Worm (Caenorhabditis elegans): Measurements from ENCODE around the gene T04C12.33.

The T04C12.33 gene

DNA sequence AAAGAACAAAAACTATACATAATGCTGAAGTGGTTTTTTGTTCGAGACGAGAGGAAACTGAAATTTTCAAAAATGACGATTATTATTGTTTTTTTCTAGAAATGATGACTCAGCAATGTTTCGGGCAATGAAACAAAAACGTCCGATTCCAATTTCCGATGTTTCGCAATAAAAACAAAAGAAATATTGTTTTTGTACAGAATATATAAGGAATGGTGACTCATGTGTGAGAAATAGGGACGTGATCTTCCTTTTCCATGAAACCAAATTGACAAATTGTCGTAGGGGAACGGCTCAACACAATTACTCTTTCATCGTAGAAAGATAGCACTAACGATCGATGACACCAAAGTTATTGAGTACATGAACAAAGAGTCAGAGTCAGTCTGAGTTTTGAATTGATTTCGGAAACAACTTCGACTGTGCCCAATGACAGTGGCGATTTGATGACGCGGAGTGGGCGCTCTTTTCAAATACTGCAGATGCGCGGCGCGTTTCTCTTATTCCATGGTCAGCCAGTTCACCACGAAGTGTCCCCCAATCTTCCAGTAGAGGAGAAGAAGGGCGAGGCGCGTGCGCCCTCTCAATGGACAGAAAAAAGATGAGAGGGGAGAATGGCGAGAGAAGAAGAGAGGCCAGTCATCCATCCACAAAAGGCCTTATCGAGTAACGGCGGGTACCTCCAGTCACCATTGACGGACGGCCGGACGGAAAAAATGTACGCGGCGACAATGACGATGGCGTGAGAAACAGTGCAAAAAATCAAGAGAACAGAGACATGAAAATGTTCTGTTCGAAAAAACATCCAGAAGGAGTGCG, 23.4 kb downstream of the T04C12.33 start:
- TF ChIP-seq somi-1 (GFP tag; optimal IDR thresholded peaks at IDR 0.05) (peak; percentile 23), ztf-28 (GFP tag; IDR thresholded peaks at IDR 0.05) (0 out of 2 replicates have a peak, but pooled peaks have one; percentile 61), K12H6.12 (tag; optimal IDR thresholded peaks at IDR 0.05) (peak; percentile 31), madf-8 (GFP tag; conservative IDR thresholded peaks at IDR 0.05) (no peak), nhr-120 (GFP tag; IDR thresholded peaks at IDR 0.05) (no peak), nfyb-1 (GFP tag; IDR thresholded peaks at IDR 0.05) (peak; percentile 37; the same call in 1 of the 2 replicates), mcd-1 (GFP tag; IDR thresholded peaks at IDR 0.05) (peak; percentile 43; the same call in 1 of the 2 replicates), lin-26 (GFP tag; IDR thresholded peaks at IDR 0.05) (peak; percentile 15; the same call in 1 of the 2 replicates), K11D2.4 (GFP tag; IDR thresholded peaks at IDR 0.05) (no peak), D2030.7 (GFP tag; IDR thresholded peaks at IDR 0.05) (no peak), pbrm-1 (GFP tag; IDR thresholded peaks at IDR 0.05) (peak; percentile 28), zfh-2 (GFP tag; conservative IDR thresholded peaks at IDR 0.05) (peak; percentile 91), cebp-1 (GFP tag; IDR thresholded peaks at IDR 0.05) (no peak; the same call in 1 of the 2 replicates), cebp-1 (tag; optimal IDR thresholded peaks at IDR 0.05) (peak; percentile 61), Y56A3A.18 (GFP tag; IDR thresholded peaks at IDR 0.05) (peak; percentile 42; the same call in 1 of the 2 replicates), ceh-40 (GFP tag; IDR thresholded peaks at IDR 0.05) (0 out of 2 replicates have a peak, but pooled peaks have one; percentile 6), nhr-27 (tag; optimal IDR thresholded peaks at IDR 0.05) (peak; percentile 9), ceh-27 (GFP tag; optimal IDR thresholded peaks at IDR 0.05) (peak; percentile 73), let-607 (tag; optimal IDR thresholded peaks at IDR 0.05) (no peak), attf-5 (GFP tag; optimal IDR thresholded peaks at IDR 0.05) (peak; percentile 29)

DNA sequence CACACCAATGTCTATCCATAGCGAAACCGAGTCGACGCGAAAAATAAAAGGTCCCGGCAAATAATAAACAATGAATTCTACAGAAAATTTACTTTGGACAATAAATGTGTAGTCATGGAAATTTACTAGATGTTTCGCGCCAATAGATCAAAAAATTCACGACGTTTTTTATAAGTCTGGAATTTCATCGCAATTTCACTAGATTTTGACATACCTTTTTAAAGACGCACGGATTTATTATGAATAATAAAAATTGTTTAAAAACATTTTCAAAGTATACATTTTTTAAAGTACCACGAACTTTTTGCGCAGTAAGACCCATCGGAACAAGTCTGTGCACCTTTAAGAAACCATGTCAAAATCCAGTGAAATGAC, 24.0 kb downstream of the T04C12.33 start:
- TF ChIP-seq F22D6.2 (tag; optimal IDR thresholded peaks at IDR 0.05) (no peak), madf-6 (GFP tag; IDR thresholded peaks at IDR 0.05) (peak; percentile 87), dpff-1 (tag; optimal IDR thresholded peaks at IDR 0.05) (peak; percentile 78), egl-44 (GFP tag; IDR thresholded peaks at IDR 0.05) (no peak), Y67H2A.10 (GFP tag; conservative IDR thresholded peaks at IDR 0.05) (no peak), lin-35 (GFP tag; optimal IDR thresholded peaks at IDR 0.05) (peak in 1 of 3 experiments; percentile 16), ztf-26 (tag; optimal IDR thresholded peaks at IDR 0.05) (peak; percentile 11), dpl-1 (GFP tag; optimal IDR thresholded peaks at IDR 0.05) (no peak), hmg-20 (GFP tag; IDR thresholded peaks at IDR 0.05) (no peak), nhr-120 (GFP tag; IDR thresholded peaks at IDR 0.05) (no peak), madf-8 (GFP tag; conservative IDR thresholded peaks at IDR 0.05) (peak; percentile 64), xnd-1 (tag; optimal IDR thresholded peaks at IDR 0.05) (peak; percentile 76), hrde-1 (tag; optimal IDR thresholded peaks at IDR 0.05; ENCODE audit: borderline replicate concordance) (no peak), nhr-80 (tag; optimal IDR thresholded peaks at IDR 0.05) (no peak), efl-1 (GFP tag; optimal IDR thresholded peaks at IDR 0.05) (peak; percentile 65), cebp-1 (GFP tag; IDR thresholded peaks at IDR 0.05) (no peak), cebp-1 (tag; optimal IDR thresholded peaks at IDR 0.05) (no peak), snpc-1.3 (tag; optimal IDR thresholded peaks at IDR 0.05; ENCODE audit: insufficient read depth) (peak; percentile 6), lag-1 (GFP tag; IDR thresholded peaks at IDR 0.05) (no peak), lin-26 (GFP tag; IDR thresholded peaks at IDR 0.05) (no peak)
